Fruit fly (Drosophila melanogaster): ENCODE measurements around the gene mtSSB.

DNA sequence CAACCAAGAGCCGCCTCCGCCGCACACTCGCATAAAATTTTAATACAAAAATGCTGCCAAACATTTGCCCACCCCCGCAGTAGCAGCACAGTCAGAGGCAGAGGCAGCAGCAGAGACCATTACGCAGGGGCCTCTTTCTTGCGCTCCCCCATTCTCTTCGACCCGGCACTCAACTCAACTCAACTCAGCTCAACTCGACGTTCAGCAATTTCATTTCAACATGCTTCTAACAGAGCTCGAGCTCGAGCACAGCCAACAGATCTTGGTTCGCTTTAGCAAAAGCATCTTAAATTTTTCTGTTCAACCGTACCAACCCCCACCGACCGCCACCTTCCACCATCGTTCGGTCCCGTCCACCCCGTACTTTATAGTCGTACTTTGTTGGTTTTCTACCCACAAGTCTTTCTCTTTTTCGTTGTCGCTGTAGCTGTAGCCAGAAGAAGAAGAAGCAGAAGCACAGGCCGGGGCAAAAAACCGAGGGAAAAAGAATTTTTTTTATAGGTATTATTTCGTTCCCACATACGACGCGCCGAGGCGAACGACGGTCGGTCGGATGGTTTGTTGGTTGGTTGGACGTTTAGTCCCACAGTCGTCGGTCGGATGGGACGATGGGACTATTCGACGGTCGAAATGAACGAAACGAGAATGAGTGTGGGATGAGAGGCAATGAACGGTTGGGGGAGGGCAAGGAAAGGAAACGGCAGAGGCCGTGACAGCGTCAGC lies 30.3 kb upstream of the mtSSB start:
- TF ChIP-seq Sin3A (optimal IDR thresholded peaks at IDR 0.05) (no peak), ttk (optimal IDR thresholded peaks at IDR 0.05) (no peak), psq (optimal IDR thresholded peaks at IDR 0.05) (no peak)
